Worm (Caenorhabditis elegans) whole organism, L2 larva: Measurements from ENCODE around the gene JC8.4.

Source experiments
- crh-2 ChIP-seq: sonication (generic microtip); optimal IDR thresholded peaks from 2 replicates; lab custom pipeline; 2017; ENCODE audit warnings: missing biosample characterization, missing genetic modification characterization
- lin-39 ChIP-seq: fragments of 150-350 bp; optimal IDR thresholded peaks from 2 replicates; lab custom pipeline; 2014; ENCODE audit warnings: missing biosample characterization, missing genetic modification reagents, missing genetic modification characterization
- mdl-1 ChIP-seq, 2 experiments: fragments of 150-350 bp in 1 of 2; sonication (generic microtip) in 1 of 2; optimal IDR thresholded peaks; 2 replicates each; lab custom pipeline; 2017; ENCODE audit warnings: missing biosample characterization in 2 of 2, missing genetic modification characterization in 2 of 2
- nhr-11 ChIP-seq: fragments of 150-350 bp; optimal IDR thresholded peaks from 2 replicates; lab custom pipeline; 2014; ENCODE audit warnings: missing biosample characterization, missing genetic modification characterization
- nhr-25 ChIP-seq: fragments of 150-350 bp; sonication (generic microtip); optimal IDR thresholded peaks from 3 replicates; lab custom pipeline; 2014; ENCODE audit warnings: missing biosample characterization, missing genetic modification characterization
- skn-1 ChIP-seq: sonication (generic microtip); optimal IDR thresholded peaks from 2 replicates; lab custom pipeline; 2017; ENCODE audit warnings: missing biosample characterization, missing genetic modification characterization

DNA sequence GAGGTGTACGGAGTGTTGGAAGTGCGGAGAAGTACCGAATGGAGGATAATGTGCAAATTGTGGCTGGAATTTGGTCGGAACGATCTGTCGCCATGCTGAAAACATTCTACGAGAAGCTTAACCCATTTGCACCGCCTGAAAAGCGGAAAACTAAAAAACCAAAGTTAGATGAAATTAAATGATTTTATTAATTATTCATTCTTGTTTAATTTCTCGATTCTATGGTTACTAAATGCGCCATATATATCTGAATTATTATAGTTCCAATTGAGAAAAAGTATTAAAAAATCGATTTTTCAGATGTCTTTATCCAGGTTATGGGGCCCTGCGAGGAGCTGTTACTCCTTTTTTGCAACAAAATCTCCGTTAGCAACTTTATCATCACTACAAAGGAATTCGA, 549 bp downstream of the JC8.4 start, which contains the start of gene cox-11:
- TF ChIP-seq crh-2 (tag; lab: Kevin White, UChicago) (no peak), lin-39 (tag; lab: Kevin White, UChicago) (no peak), nhr-25 (tag; lab: Kevin White, UChicago) (no peak), skn-1 (tag; lab: Kevin White, UChicago) (no peak), mdl-1 (tag; optimal IDR thresholded peaks at IDR 0.05; lab: Kevin White, UChicago) (no peak), nhr-11 (tag; lab: Kevin White, UChicago) (no peak)
